1 fruit fly cellular context compared by ENCODE assay signal in the genomic region with DNA sequence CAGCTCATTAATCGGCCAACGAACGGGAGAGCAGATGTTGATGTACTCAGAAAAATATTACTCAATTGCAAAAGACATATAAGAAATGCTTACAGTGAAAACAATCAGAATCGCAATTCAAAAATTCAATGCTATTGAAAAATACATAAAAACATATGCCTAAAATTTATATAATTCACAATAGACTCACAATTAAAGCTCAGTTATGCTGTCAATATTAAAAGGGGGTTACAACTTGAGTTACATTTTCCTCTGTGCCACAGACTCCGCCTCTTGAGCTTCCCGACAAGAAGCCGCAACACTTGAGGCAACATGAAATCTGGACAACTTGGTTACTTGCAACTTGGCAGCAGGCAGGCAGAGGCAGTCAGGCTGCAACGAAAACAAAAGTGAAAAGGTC.
TF ChIP-seq lines count a peak whose summit lies in the region.

No protein-coding gene starts in this region.

TF ChIP-seq in whole organism, prepupa, 60 proteins besides CTCF, POLR2A, EP300 and RAD21 (continued from another document):
- TF ChIP-seq Hr39 (GFP tag; optimal IDR thresholded peaks at IDR 0.05; lab: Kevin White, UChicago) (peak; percentile 61), CG32006 (GFP tag; optimal IDR thresholded peaks at IDR 0.05; lab: Kevin White, UChicago) (peak; percentile 62), Ets21C (GFP tag; optimal IDR thresholded peaks at IDR 0.05; lab: Kevin White, UChicago) (peak; percentile 32), CG34406 (GFP tag; optimal IDR thresholded peaks at IDR 0.05; lab: Kevin White, UChicago) (peak; percentile 56), dsx (GFP tag; optimal IDR thresholded peaks at IDR 0.05; lab: Kevin White, UChicago; ENCODE audit: poor library complexity, severe bottlenecking) (peak; percentile 15), Eip93F (GFP tag; optimal IDR thresholded peaks at IDR 0.05; lab: Kevin White, UChicago) (no peak), Sox14 (GFP tag; optimal IDR thresholded peaks at IDR 0.05; lab: Kevin White, UChicago) (peak; percentile 73), OdsH (GFP tag; optimal IDR thresholded peaks at IDR 0.05; lab: Kevin White, UChicago) (peak; percentile 81), CG7368 (GFP tag; optimal IDR thresholded peaks at IDR 0.05; lab: Kevin White, UChicago) (peak; percentile 68), Sox15 (GFP tag; optimal IDR thresholded peaks at IDR 0.05; lab: Kevin White, UChicago) (peak; percentile 38), salr (GFP tag; optimal IDR thresholded peaks at IDR 0.05; lab: Kevin White, UChicago) (peak; percentile 41 to 55), net (GFP tag; optimal IDR thresholded peaks at IDR 0.05; lab: Kevin White, UChicago) (peak; percentile 70), Met (GFP tag; optimal IDR thresholded peaks at IDR 0.05; lab: Kevin White, UChicago) (peak; percentile 69), CG15336 (GFP tag; IDR thresholded peaks at IDR 0.05; lab: Robert Waterston, UW) (peak; percentile 76), CG3919 (GFP tag; optimal IDR thresholded peaks at IDR 0.05; lab: Kevin White, UChicago) (peak; percentile 44), CG3032 (tag; optimal IDR thresholded peaks at IDR 0.05; lab: Kevin White, UChicago) (peak; percentile 72), esn (GFP tag; optimal IDR thresholded peaks at IDR 0.05; lab: Kevin White, UChicago) (peak; percentile 76), Smox (GFP tag; optimal IDR thresholded peaks at IDR 0.05; lab: Kevin White, UChicago) (peak; percentile 38), Ets96B (tag; optimal IDR thresholded peaks at IDR 0.05; lab: Kevin White, UChicago) (peak; percentile 70), Lpt (GFP tag; optimal IDR thresholded peaks at IDR 0.05; lab: Kevin White, UChicago) (peak; percentile 58), spab (GFP tag; optimal IDR thresholded peaks at IDR 0.05; lab: Kevin White, UChicago) (peak; percentile 51), CG6854 (GFP tag; optimal IDR thresholded peaks at IDR 0.05; lab: Kevin White, UChicago) (no peak), Hr38 (GFP tag; optimal IDR thresholded peaks at IDR 0.05; lab: Kevin White, UChicago) (no peak), topi (GFP tag; optimal IDR thresholded peaks at IDR 0.05; lab: Kevin White, UChicago) (peak; percentile 34), Hr4 (GFP tag; optimal IDR thresholded peaks at IDR 0.05; lab: Kevin White, UChicago) (peak; percentile 69), lz (GFP tag; optimal IDR thresholded peaks at IDR 0.05; lab: Kevin White, UChicago) (peak; percentile 58), pdm3 (GFP tag; optimal IDR thresholded peaks at IDR 0.05; lab: Kevin White, UChicago) (peak; percentile 82), CG16779 (tag; optimal IDR thresholded peaks at IDR 0.05; lab: Kevin White, UChicago) (peak; percentile 12), CG1621 (tag; optimal IDR thresholded peaks at IDR 0.05; lab: Kevin White, UChicago) (peak; percentile 30), CG9139 (GFP tag; optimal IDR thresholded peaks at IDR 0.05; lab: Kevin White, UChicago) (no peak), eg (GFP tag; IDR thresholded peaks at IDR 0.05; lab: Robert Waterston, UW) (peak; percentile 80), vri (GFP tag; optimal IDR thresholded peaks at IDR 0.05; lab: Kevin White, UChicago) (peak; percentile 20), CG8319 (GFP tag; optimal IDR thresholded peaks at IDR 0.05; lab: Kevin White, UChicago) (peak; percentile 69), CG8119 (GFP tag; IDR thresholded peaks at IDR 0.05; lab: Robert Waterston, UW) (peak; percentile 80)
